Fruit fly (Drosophila melanogaster) whole organism: Measurements from ENCODE around the gene Rac1.

Experiments
- Dll ChIP-seq: fragments of >200 bp; optimal IDR thresholded peaks from 2 replicates; lab custom pipeline; 2017
- pan ChIP-seq: fragments of >200 bp; optimal IDR thresholded peaks from 2 replicates; lab custom pipeline; 2017
- psq ChIP-seq: fragments of >200 bp; optimal IDR thresholded peaks from 2 replicates; lab custom pipeline; 2017
- usp ChIP-seq: fragments of >200 bp; optimal IDR thresholded peaks from 2 replicates; lab custom pipeline; 2017; ENCODE audit warnings: missing biosample characterization, missing genetic modification characterization, mixed read lengths

- TF ChIP-seq Dll (lab: Kevin White, UChicago) (no peak), usp (GFP tag; lab: Kevin White, UChicago) (no peak), psq (lab: Kevin White, UChicago) (no peak), pan (lab: Kevin White, UChicago) (no peak)
Measured at dm6 chr3L:1330420-1330819, 27.9 kb upstream of the Rac1 start.
